Worm (Caenorhabditis elegans): ENCODE results near the gene ttll-11.

Gene ttll-11

ce11 chrIV:8658122-8658521 is 39.4 kb upstream of the ttll-11 start, which contains the start of gene C49C8.6:
Gene C49C8.6, minus strand, starts transcription at chrIV:8658222.
- TF ChIP-seq hlh-1 (tag; optimal IDR thresholded peaks at IDR 0.05), result no peak
- no peak for TF ChIP-seq ham-2 (GFP tag; optimal IDR thresholded peaks at IDR 0.05)
- TF ChIP-seq snpc-4 (tag; optimal IDR thresholded peaks at IDR 0.05), result no peak
- no peak for TF ChIP-seq nhr-12 (tag; optimal IDR thresholded peaks at IDR 0.05)
- no peak for TF ChIP-seq unc-62 (GFP tag; optimal IDR thresholded peaks at IDR 0.05)
- TF ChIP-seq cnd-1 (tag; optimal IDR thresholded peaks at IDR 0.05), result no peak
- TF ChIP-seq pha-4 (tag; optimal IDR thresholded peaks at IDR 0.05), result no peak
- no peak for TF ChIP-seq elt-1 (tag; optimal IDR thresholded peaks at IDR 0.05; ENCODE audit: borderline replicate concordance, insufficient read depth)
- TF ChIP-seq unc-39 (tag; optimal IDR thresholded peaks at IDR 0.05), result no peak
- no peak for TF ChIP-seq nhr-28 (tag; optimal IDR thresholded peaks at IDR 0.05)
- TF ChIP-seq tbx-8 (GFP tag; optimal IDR thresholded peaks at IDR 0.05), result no peak
- no peak for TF ChIP-seq nhr-237 (tag; optimal IDR thresholded peaks at IDR 0.05)
- no peak for TF ChIP-seq mab-5 (tag; optimal IDR thresholded peaks at IDR 0.05)

DNA sequence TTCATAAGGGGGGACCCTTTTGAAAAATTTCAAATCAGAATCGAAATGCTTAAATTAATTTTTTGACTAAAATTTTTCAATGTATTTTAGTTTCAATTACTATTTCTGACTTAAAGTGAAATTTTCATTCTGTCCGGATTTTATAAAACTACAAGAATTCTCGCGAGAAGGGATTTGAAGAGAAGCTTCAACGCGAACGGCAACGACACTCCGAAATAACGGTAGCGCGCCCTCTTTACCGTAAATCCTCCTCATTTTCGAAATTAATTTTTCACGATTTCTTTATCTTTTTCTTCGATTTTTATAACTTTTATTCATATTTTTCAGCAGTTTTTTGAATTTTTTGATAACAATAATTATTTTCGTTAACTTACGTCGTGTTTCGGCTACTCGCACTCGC is 31.8 kb upstream of the ttll-11 start:
- TF ChIP-seq sem-2 (GFP tag; optimal IDR thresholded peaks at IDR 0.05), result no peak
- TF ChIP-seq elt-3 (tag; optimal IDR thresholded peaks at IDR 0.05), result no peak
- no peak for TF ChIP-seq elt-1 (tag; optimal IDR thresholded peaks at IDR 0.05; ENCODE audit: borderline replicate concordance, insufficient read depth)
- no peak for TF ChIP-seq ceh-83 (GFP tag; optimal IDR thresholded peaks at IDR 0.05)
- TF ChIP-seq pha-4 (tag; optimal IDR thresholded peaks at IDR 0.05), result no peak
- no peak for TF ChIP-seq zip-8 (tag; optimal IDR thresholded peaks at IDR 0.05)
- no peak for TF ChIP-seq tbx-8 (GFP tag; optimal IDR thresholded peaks at IDR 0.05)
- no peak for TF ChIP-seq M03D4.4 (tag; optimal IDR thresholded peaks at IDR 0.05)
- no peak for TF ChIP-seq unc-120 (tag; optimal IDR thresholded peaks at IDR 0.05; ENCODE audit: poor library complexity, severe bottlenecking)
- no peak for TF ChIP-seq nhr-28 (tag; optimal IDR thresholded peaks at IDR 0.05)
- no peak for TF ChIP-seq cnd-1 (tag; optimal IDR thresholded peaks at IDR 0.05)
- no peak for TF ChIP-seq lsy-2 (tag; optimal IDR thresholded peaks at IDR 0.05)
- TF ChIP-seq mab-5 (tag; optimal IDR thresholded peaks at IDR 0.05), result no peak
- TF ChIP-seq sptf-1 (tag; optimal IDR thresholded peaks at IDR 0.05), result no peak
- no peak for TF ChIP-seq unc-62 (GFP tag; optimal IDR thresholded peaks at IDR 0.05)
- TF ChIP-seq drap-1 (GFP tag; optimal IDR thresholded peaks at IDR 0.05), result no peak
- TF ChIP-seq unc-39 (tag; optimal IDR thresholded peaks at IDR 0.05), result no peak

- TF ChIP-seq snpc-4 (tag; optimal IDR thresholded peaks at IDR 0.05) (no peak), zip-8 (tag; optimal IDR thresholded peaks at IDR 0.05) (no peak), drap-1 (GFP tag; optimal IDR thresholded peaks at IDR 0.05) (no peak), flh-1 (GFP tag; optimal IDR thresholded peaks at IDR 0.05) (no peak), tbx-8 (GFP tag; optimal IDR thresholded peaks at IDR 0.05) (no peak), hlh-1 (tag; optimal IDR thresholded peaks at IDR 0.05) (no peak), blmp-1 (tag; optimal IDR thresholded peaks at IDR 0.05) (no peak), ceh-39 (tag; optimal IDR thresholded peaks at IDR 0.05) (no peak), mep-1 (tag; optimal IDR thresholded peaks at IDR 0.05) (no peak), nhr-28 (tag; optimal IDR thresholded peaks at IDR 0.05) (no peak), ces-1 (GFP tag; optimal IDR thresholded peaks at IDR 0.05) (no peak), unc-62 (GFP tag; optimal IDR thresholded peaks at IDR 0.05) (no peak), lsy-2 (tag; optimal IDR thresholded peaks at IDR 0.05) (no peak), nhr-12 (tag; optimal IDR thresholded peaks at IDR 0.05) (no peak), mls-2 (tag; optimal IDR thresholded peaks at IDR 0.05) (no peak), nhr-76 (tag; optimal IDR thresholded peaks at IDR 0.05) (no peak), sptf-1 (tag; optimal IDR thresholded peaks at IDR 0.05) (no peak)
Measured at ce11 chrIV:8668635-8669034, 28.9 kb upstream of the ttll-11 start, which contains the start of gene cdh-5. Gene cdh-5, plus strand, starts transcription at chrIV:8668935.

ce11 chrIV:8673733-8674375 is 23.7 kb upstream of the ttll-11 start:
- no peak for TF ChIP-seq ceh-43 (GFP tag; optimal IDR thresholded peaks at IDR 0.05)
- no peak for TF ChIP-seq nhr-237 (tag; optimal IDR thresholded peaks at IDR 0.05)
- no peak for TF ChIP-seq elt-1 (tag; optimal IDR thresholded peaks at IDR 0.05; ENCODE audit: borderline replicate concordance, insufficient read depth)
- TF ChIP-seq mep-1 (tag; optimal IDR thresholded peaks at IDR 0.05), result no peak
- no peak for TF ChIP-seq ceh-83 (GFP tag; optimal IDR thresholded peaks at IDR 0.05)
- TF ChIP-seq cnd-1 (tag; optimal IDR thresholded peaks at IDR 0.05), result no peak
- TF ChIP-seq elt-3 (tag; optimal IDR thresholded peaks at IDR 0.05), result no peak
- TF ChIP-seq blmp-1 (tag; optimal IDR thresholded peaks at IDR 0.05), result no peak
- TF ChIP-seq flh-1 (GFP tag; optimal IDR thresholded peaks at IDR 0.05), result no peak
- TF ChIP-seq pha-4 (tag; optimal IDR thresholded peaks at IDR 0.05), result no peak
- TF ChIP-seq ztf-11 (tag; optimal IDR thresholded peaks at IDR 0.05), result no peak
